Worm (Caenorhabditis elegans) whole organism, L1 larva: ENCODE results near the gene tric-1B.1.
A peak's percentile ranks its signal among the peaks of the same experiment; 100 is the strongest.

ENCODE experiments used
- C04F5.9 ChIP-seq: sonication (generic microtip); optimal IDR thresholded peaks from 2 replicates; lab custom pipeline; 2016; ENCODE audit warnings: missing genetic modification characterization, missing compliant biosample characterization
- C34B4.2 ChIP-seq: sonication (generic microtip); optimal IDR thresholded peaks from 2 replicates; lab custom pipeline; 2017; ENCODE audit warnings: mild to moderate bottlenecking, missing genetic modification characterization, missing compliant biosample characterization
- aha-1 ChIP-seq: fragments of 150-350 bp; optimal IDR thresholded peaks from 2 replicates; lab custom pipeline; 2014; ENCODE audit warnings: missing biosample characterization, missing genetic modification characterization
- alr-1 ChIP-seq: fragments of 200-800 bp; sonication (Bioruptor generic); optimal IDR thresholded peaks from 2 replicates; lab custom pipeline; 2018; ENCODE audit warnings: borderline replicate concordance, mild to moderate bottlenecking, missing genetic modification characterization, missing compliant biosample characterization
- ama-1 ChIP-seq: fragments of 150-350 bp; optimal IDR thresholded peaks from 2 replicates; lab custom pipeline; 2014
- ceh-8 ChIP-seq: fragments of 200-800 bp; sonication (Bioruptor generic); optimal IDR thresholded peaks from 2 replicates; lab custom pipeline; 2018; ENCODE audit warnings: mild to moderate bottlenecking, missing genetic modification characterization, moderate library complexity, missing compliant biosample characterization
- ceh-90 ChIP-seq: sonication (generic microtip); optimal IDR thresholded peaks from 2 replicates; lab custom pipeline; 2016; ENCODE audit warnings: missing genetic modification characterization, missing compliant biosample characterization
- dsc-1 ChIP-seq: sonication (generic microtip); optimal IDR thresholded peaks from 2 replicates; lab custom pipeline; 2016; ENCODE audit warnings: mild to moderate bottlenecking, missing genetic modification characterization, missing compliant biosample characterization
- efl-1 ChIP-seq, 4 experiments: fragments of 150-350 bp; optimal IDR thresholded peaks in 3 of 4; peaks in 1 of 4; 1 replicate in 1 of 4; 2 replicates in 3 of 4; lab custom pipeline; 2014; ENCODE audit warnings: missing biosample characterization in 2 of 4, missing genetic modification characterization in 2 of 4, missing genetic modification reagents in 2 of 4
- efl-3 ChIP-seq: fragments of 200-800 bp; sonication (Bioruptor generic); optimal IDR thresholded peaks from 2 replicates; lab custom pipeline; 2018; ENCODE audit warnings: mild to moderate bottlenecking, missing genetic modification characterization, missing compliant biosample characterization
- elt-2 ChIP-seq: sonication (generic microtip); optimal IDR thresholded peaks from 2 replicates; lab custom pipeline; 2016; ENCODE audit warnings: missing genetic modification characterization, mild to moderate bottlenecking, inconsistent platforms, missing compliant biosample characterization, missing genetic modification reagents
- ets-5 ChIP-seq: fragments of 200-800 bp; sonication (Bioruptor generic); IDR thresholded peaks from 2 replicates; pipeline ENCODE4 v1.3.6; 2022; ENCODE audit warnings: missing genetic modification characterization, missing compliant biosample characterization
- fkh-10 ChIP-seq: sonication (generic microtip); optimal IDR thresholded peaks from 2 replicates; lab custom pipeline; 2017; ENCODE audit warnings: missing biosample characterization, missing genetic modification reagents, missing genetic modification characterization
- fkh-4 ChIP-seq: sonication (generic microtip); optimal IDR thresholded peaks from 2 replicates; lab custom pipeline; 2016; ENCODE audit warnings: missing compliant biosample characterization, missing genetic modification characterization, borderline replicate concordance
- grh-1 ChIP-seq: fragments of 200-800 bp; sonication (Bioruptor generic); IDR thresholded peaks from 2 replicates; pipeline ENCODE4 v1.3.6; 2022; ENCODE audit warnings: missing genetic modification reagents, missing genetic modification characterization, missing compliant biosample characterization
- hlh-17 ChIP-seq: fragments of 200-800 bp; sonication (Bioruptor generic); optimal IDR thresholded peaks from 2 replicates; lab custom pipeline; 2018; ENCODE audit warnings: missing genetic modification characterization, mild to moderate bottlenecking, missing compliant biosample characterization, moderate library complexity, borderline replicate concordance
- hlh-4 ChIP-seq: sonication (generic microtip); optimal IDR thresholded peaks from 2 replicates; lab custom pipeline; 2016; ENCODE audit warnings: mild to moderate bottlenecking, missing genetic modification characterization, missing compliant biosample characterization
- lin-14 ChIP-seq: fragments of 200-800 bp; sonication (Bioruptor generic); optimal IDR thresholded peaks from 2 replicates; lab custom pipeline; 2018; ENCODE audit warnings: mild to moderate bottlenecking, missing genetic modification characterization, moderate library complexity, missing compliant biosample characterization
- lin-35 ChIP-seq, 2 experiments: fragments of 150-350 bp; optimal IDR thresholded peaks; 2 replicates each; lab custom pipeline; 2014; ENCODE audit warnings: missing biosample characterization in 2 of 2, missing genetic modification characterization in 2 of 2, missing genetic modification reagents in 2 of 2
- lin-39 ChIP-seq: fragments of 150-350 bp; optimal IDR thresholded peaks from 2 replicates; lab custom pipeline; 2014; ENCODE audit warnings: missing biosample characterization, missing genetic modification reagents, missing genetic modification characterization
- lir-3 ChIP-seq: sonication (generic microtip); optimal IDR thresholded peaks from 2 replicates; lab custom pipeline; 2016; ENCODE audit warnings: mild to moderate bottlenecking, missing genetic modification characterization, moderate library complexity, missing compliant biosample characterization; ENCODE audit not compliant: poor library complexity
- lsy-2 ChIP-seq, 2 experiments: fragments of 150-350 bp; optimal IDR thresholded peaks; 2 replicates each; lab custom pipeline; 2014; ENCODE audit warnings: missing biosample characterization in 2 of 2, missing genetic modification characterization in 2 of 2
- mab-9 ChIP-seq: fragments of 200-800 bp; sonication (Bioruptor generic); IDR thresholded peaks from 2 replicates; pipeline ENCODE4 v1.3.6; 2022; ENCODE audit warnings: missing genetic modification reagents, missing genetic modification characterization, missing compliant biosample characterization
- nhr-28 ChIP-seq: fragments of 150-350 bp; optimal IDR thresholded peaks from 2 replicates; lab custom pipeline; 2014; ENCODE audit warnings: missing biosample characterization, missing genetic modification characterization
- nhr-76 ChIP-seq: sonication (generic microtip); optimal IDR thresholded peaks from 2 replicates; lab custom pipeline; 2017; ENCODE audit warnings: missing biosample characterization, missing genetic modification characterization
- nhr-77 ChIP-seq: fragments of 150-350 bp; optimal IDR thresholded peaks from 2 replicates; lab custom pipeline; 2014; ENCODE audit warnings: missing biosample characterization, missing genetic modification characterization
- nhr-84 ChIP-seq: sonication (generic microtip); optimal IDR thresholded peaks from 2 replicates; lab custom pipeline; 2017; ENCODE audit warnings: missing biosample characterization, missing genetic modification characterization
- snpc-4 ChIP-seq: fragments of 150-350 bp; optimal IDR thresholded peaks from 2 replicates; lab custom pipeline; 2014; ENCODE audit warnings: missing biosample characterization, missing genetic modification characterization
- sup-37 ChIP-seq: fragments of 200-800 bp; sonication (Bioruptor generic); optimal IDR thresholded peaks from 2 replicates; lab custom pipeline; 2018; ENCODE audit warnings: mild to moderate bottlenecking, missing genetic modification characterization, missing compliant biosample characterization
- tbx-2 ChIP-seq: sonication (generic microtip); optimal IDR thresholded peaks from 2 replicates; lab custom pipeline; 2016; ENCODE audit warnings: missing genetic modification characterization, missing compliant biosample characterization
- unc-130 ChIP-seq: fragments of 150-350 bp; optimal IDR thresholded peaks from 2 replicates; lab custom pipeline; 2017; ENCODE audit warnings: missing biosample characterization, missing genetic modification characterization, inconsistent platforms
- unc-62 ChIP-seq: fragments of 150-350 bp; optimal IDR thresholded peaks from 2 replicates; lab custom pipeline; 2014; ENCODE audit warnings: missing biosample characterization, missing genetic modification reagents, missing genetic modification characterization
- unc-86 ChIP-seq: sonication (generic microtip); optimal IDR thresholded peaks from 2 replicates; lab custom pipeline; 2016; ENCODE audit warnings: missing genetic modification characterization, missing compliant biosample characterization
- unc-98 ChIP-seq: fragments of 200-800 bp; sonication (Bioruptor generic); IDR thresholded peaks from 2 replicates; pipeline ENCODE4 v1.3.6; 2022; ENCODE audit warnings: missing genetic modification characterization, missing compliant biosample characterization
- vab-15 ChIP-seq: sonication (generic microtip); optimal IDR thresholded peaks from 2 replicates; lab custom pipeline; 2017; ENCODE audit warnings: missing genotype, mild to moderate bottlenecking, missing genetic modification characterization, missing compliant biosample characterization
- zag-1 ChIP-seq: fragments of 150-350 bp; optimal IDR thresholded peaks from 2 replicates; lab custom pipeline; 2014; ENCODE audit warnings: missing biosample characterization, missing genetic modification characterization
- ztf-11 ChIP-seq, 2 experiments: sonication (generic microtip); optimal IDR thresholded peaks; 2 replicates each; lab custom pipeline; 2016 to 2017; ENCODE audit warnings: missing genetic modification characterization in 2 of 2, missing biosample characterization in 1 of 2, missing compliant biosample characterization in 1 of 2
- ztf-4 ChIP-seq: fragments of 150-350 bp; optimal IDR thresholded peaks from 2 replicates; lab custom pipeline; 2014; ENCODE audit warnings: missing biosample characterization, missing genetic modification characterization

Gene tric-1B.1

ce11 chrII:12237555-12237954, 28.5 kb downstream of the tric-1B.1 start (continued):
- TF ChIP-seq ceh-8: no peak
- TF ChIP-seq lin-14 (GFP tag; lab: Kevin White, UChicago): no peak
- no peak for TF ChIP-seq C34B4.2 (tag; lab: Kevin White, UChicago)
- TF ChIP-seq ztf-4 (tag; lab: Kevin White, UChicago): peak; percentile 5
- TF ChIP-seq snpc-4 (tag; lab: Kevin White, UChicago): no peak
- TF ChIP-seq zag-1 (tag; lab: Kevin White, UChicago): no peak
- TF ChIP-seq hlh-17 (GFP tag; lab: Kevin White, UChicago): no peak
- TF ChIP-seq nhr-77 (tag; lab: Kevin White, UChicago): no peak
- TF ChIP-seq ceh-90 (tag; lab: Kevin White, UChicago): no peak
- TF ChIP-seq nhr-28 (tag; lab: Kevin White, UChicago): no peak
- peak; percentile 83 for TF ChIP-seq grh-1 (GFP tag; lab: Robert Waterston, UW)
- TF ChIP-seq tbx-2 (tag; lab: Kevin White, UChicago): no peak
- TF ChIP-seq aha-1 (tag; lab: Kevin White, UChicago): no peak

ce11 chrII:12228005-12228404, 38.0 kb downstream of the tric-1B.1 start, which contains the start of gene sinh-1:
Gene sinh-1 (plus strand): TSS chrII:12228305.
- TF ChIP-seq hlh-4 (tag; lab: Kevin White, UChicago) (no peak), ceh-8 (no peak), fkh-4 (tag; lab: Kevin White, UChicago) (no peak), unc-130 (tag; lab: Kevin White, UChicago) (no peak), lin-39 (no peak), alr-1 (tag; lab: Kevin White, UChicago) (no peak), unc-98 (no peak), nhr-76 (tag; lab: Kevin White, UChicago) (no peak), C04F5.9 (tag; lab: Kevin White, UChicago) (no peak), nhr-84 (tag; lab: Kevin White, UChicago) (no peak), lsy-2 (tag; optimal IDR thresholded peaks at IDR 0.05; lab: Kevin White, UChicago) (no peak)
- TF ChIP-seq, all 84 proteins: peak for 0

- no peak for TF ChIP-seq unc-62 (GFP tag; lab: Kevin White, UChicago)
- no peak for TF ChIP-seq fkh-10 (GFP tag; lab: Kevin White, UChicago)
- TF ChIP-seq ets-5 (GFP tag; lab: Robert Waterston, UW): no peak
- no peak for TF ChIP-seq elt-2 (tag; lab: Kevin White, UChicago)
- no peak for TF ChIP-seq vab-15 (tag; lab: Kevin White, UChicago)
- no peak for TF ChIP-seq C04F5.9 (tag; lab: Kevin White, UChicago)
- TF ChIP-seq unc-86 (tag; lab: Kevin White, UChicago): no peak
- no peak for TF ChIP-seq efl-1 (optimal IDR thresholded peaks at IDR 0.05; lab: Kevin White, UChicago)
- TF ChIP-seq efl-1 (GFP tag; optimal IDR thresholded peaks at IDR 0.05 in 1 of 2; lab: Kevin White, UChicago): no peak
- no peak for TF ChIP-seq lin-35 (GFP tag; optimal IDR thresholded peaks at IDR 0.05; lab: Kevin White, UChicago)
- no peak for TF ChIP-seq ama-1
- TF ChIP-seq dsc-1 (tag; lab: Kevin White, UChicago): no peak
- TF ChIP-seq mab-9 (GFP tag; lab: Robert Waterston, UW): no peak
- TF ChIP-seq efl-3: no peak
- TF ChIP-seq alr-1 (tag; lab: Kevin White, UChicago): no peak
- TF ChIP-seq nhr-84 (tag; lab: Kevin White, UChicago): no peak
- TF ChIP-seq sup-37 (GFP tag; lab: Kevin White, UChicago): no peak
- no peak for TF ChIP-seq lir-3 (tag; lab: Kevin White, UChicago)
- TF ChIP-seq nhr-76 (tag; lab: Kevin White, UChicago): no peak
- TF ChIP-seq lsy-2 (tag; optimal IDR thresholded peaks at IDR 0.05; lab: Kevin White, UChicago): no peak
- TF ChIP-seq ztf-11 (tag; optimal IDR thresholded peaks at IDR 0.05; lab: Kevin White, UChicago): no peak
Observed at ce11 chrII:12226192-12226591, 39.9 kb downstream of the tric-1B.1 start.
